Fruit fly (Drosophila melanogaster): ENCODE results near the gene CG31272.

The CG31272 gene

DNA sequence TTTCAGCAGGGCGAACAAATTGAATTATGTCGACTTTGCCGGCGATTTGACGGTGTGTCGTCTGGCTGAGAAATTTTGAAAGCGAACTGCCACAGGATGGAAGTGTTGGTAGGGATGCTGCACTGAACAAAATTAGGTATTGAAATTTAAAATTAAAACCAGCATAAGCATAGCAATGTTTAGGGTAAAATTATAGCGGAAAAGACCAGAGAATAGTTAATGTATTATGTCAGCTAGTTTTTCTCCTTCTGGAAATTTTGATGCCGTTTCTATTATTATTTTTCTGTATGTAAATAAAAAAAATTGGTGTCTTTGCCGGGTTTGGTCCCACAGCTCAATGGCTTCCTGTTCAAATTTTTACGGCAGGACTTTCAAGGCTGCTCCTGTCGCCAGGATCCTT, 32.5 kb downstream of the CG31272 start:
- TF ChIP-seq CG12744 (GFP tag; optimal IDR thresholded peaks at IDR 0.05) (no peak), en (GFP tag; optimal IDR thresholded peaks at IDR 0.05) (no peak), Rfx (GFP tag; IDR thresholded peaks at IDR 0.05) (0 out of 2 replicates have a peak, but pooled peaks have one; percentile 30), CG15514 (GFP tag; optimal IDR thresholded peaks at IDR 0.05) (peak; percentile 9), CG14014 (GFP tag; IDR thresholded peaks at IDR 0.05) (no peak), trem (tag; optimal IDR thresholded peaks at IDR 0.05) (no peak), Ssrp (tag; optimal IDR thresholded peaks at IDR 0.05) (no peak), ranshi (GFP tag; IDR thresholded peaks at IDR 0.05) (no peak), Meics (GFP tag; optimal IDR thresholded peaks at IDR 0.05) (peak; percentile 7), sob (GFP tag; IDR thresholded peaks at IDR 0.05) (0 out of 2 replicates have a peak, but pooled peaks have one; percentile 23), Deaf1 (tag; optimal IDR thresholded peaks at IDR 0.05) (no peak), CG6654 (GFP tag; optimal IDR thresholded peaks at IDR 0.05) (no peak), CG3281 (GFP tag; optimal IDR thresholded peaks at IDR 0.05) (peak; percentile 24), CG8388 (GFP tag; optimal IDR thresholded peaks at IDR 0.05) (no peak), lab (GFP tag; optimal IDR thresholded peaks at IDR 0.05) (peak; percentile 58), CG18599 (GFP tag; optimal IDR thresholded peaks at IDR 0.05) (peak; percentile 68), CG6254 (GFP tag; optimal IDR thresholded peaks at IDR 0.05) (no peak), slou (GFP tag; optimal IDR thresholded peaks at IDR 0.05) (no peak), ab (GFP tag; optimal IDR thresholded peaks at IDR 0.05) (no peak), gce (GFP tag; IDR thresholded peaks at IDR 0.05) (no peak)

DNA sequence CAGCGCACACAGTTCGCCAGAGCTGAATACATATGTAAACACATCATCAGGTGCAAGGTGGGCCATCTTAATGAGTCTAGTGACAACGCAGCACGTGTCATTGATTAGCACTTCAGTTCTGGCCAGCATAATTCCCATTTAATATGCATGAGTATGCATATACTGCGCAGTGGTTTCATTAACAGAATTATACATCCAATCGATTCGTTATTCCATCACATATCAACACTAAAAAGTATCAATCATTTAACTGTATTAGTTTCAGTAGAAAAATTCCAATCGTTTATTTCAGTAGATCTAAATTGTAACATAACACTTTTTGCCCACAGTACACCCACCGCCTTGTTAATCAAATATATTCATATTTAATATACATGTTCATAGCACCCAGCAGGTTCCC, 44.7 kb downstream of the CG31272 start, which contains the start of gene CG4073:
TSS of gene CG4073 (plus strand) at position 301 of the 400 bp plus-strand sequence.
- TF ChIP-seq wor (GFP tag; IDR thresholded peaks at IDR 0.05) (no peak), ranshi (GFP tag; IDR thresholded peaks at IDR 0.05) (no peak), chm (GFP tag; IDR thresholded peaks at IDR 0.05) (no peak), CG2678 (tag; optimal IDR thresholded peaks at IDR 0.05) (no peak), gsb (GFP tag; IDR thresholded peaks at IDR 0.05) (no peak), Hmx (GFP tag; optimal IDR thresholded peaks at IDR 0.05) (no peak), her (GFP tag; optimal IDR thresholded peaks at IDR 0.05) (no peak), ab (GFP tag; optimal IDR thresholded peaks at IDR 0.05) (no peak), Rfx (GFP tag; IDR thresholded peaks at IDR 0.05) (no peak), CG10209 (GFP tag; optimal IDR thresholded peaks at IDR 0.05) (no peak), CG34376 (GFP tag; optimal IDR thresholded peaks at IDR 0.05) (no peak), chn (GFP tag; optimal IDR thresholded peaks at IDR 0.05) (no peak)

DNA sequence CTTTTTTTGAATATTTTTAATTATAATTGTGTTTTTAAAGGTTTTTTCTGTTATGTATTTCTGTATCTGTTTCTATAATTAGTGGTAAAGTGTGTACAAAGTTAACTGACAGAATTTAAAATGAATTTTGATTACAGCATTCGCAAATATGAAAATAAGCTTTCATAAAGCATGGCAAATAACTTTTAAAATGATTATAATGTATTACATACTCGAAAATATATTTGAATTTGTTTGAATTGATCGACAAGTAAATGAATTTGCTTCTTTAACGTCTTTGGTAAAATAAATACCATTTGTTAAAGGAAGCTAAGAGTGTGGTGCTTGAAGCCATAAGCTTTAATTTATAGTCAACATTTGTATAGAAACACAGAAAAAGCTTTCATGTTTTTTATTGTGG, 48.0 kb downstream of the CG31272 start, which contains the start of gene CG14689:
TSS of gene CG14689 (minus strand) at position 101 of the 400 bp plus-strand sequence.
- no peak for TF ChIP-seq sqz (GFP tag; optimal IDR thresholded peaks at IDR 0.05)
- no peak for TF ChIP-seq CG15073 (GFP tag; optimal IDR thresholded peaks at IDR 0.05)
- TF ChIP-seq CG11504 (tag; optimal IDR thresholded peaks at IDR 0.05): peak; percentile 81
- TF ChIP-seq D19A (tag; optimal IDR thresholded peaks at IDR 0.05): no peak

DNA sequence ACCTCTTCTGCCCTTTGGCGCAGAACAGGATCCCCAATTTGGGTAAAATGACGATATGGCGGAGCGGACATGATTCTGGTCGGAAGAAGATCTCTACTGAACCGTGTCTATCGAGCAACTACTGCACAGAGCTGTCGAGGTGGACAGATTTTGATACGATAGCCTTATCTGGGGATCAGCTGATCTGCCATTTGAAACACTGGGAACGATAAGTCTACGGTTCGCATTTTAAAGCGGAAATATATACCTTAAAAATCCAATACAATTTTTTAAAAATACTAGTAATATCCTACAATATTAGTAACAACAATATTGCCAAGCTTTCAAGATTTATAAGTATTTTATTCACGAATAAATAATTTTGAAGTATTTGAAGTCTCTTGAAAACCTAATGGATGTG, 49.9 kb downstream of the CG31272 start, which contains the start of gene CG31373:
TSS of gene CG31373 (minus strand) at position 101 of the 400 bp plus-strand sequence.
- TF ChIP-seq CG8388 (GFP tag; optimal IDR thresholded peaks at IDR 0.05) (peak; percentile 61), crp (GFP tag; optimal IDR thresholded peaks at IDR 0.05) (peak in 1 of 2 experiments; percentile 12), CG6654 (GFP tag; optimal IDR thresholded peaks at IDR 0.05) (no peak), ac (GFP tag; optimal IDR thresholded peaks at IDR 0.05) (no peak), CG18011 (GFP tag; optimal IDR thresholded peaks at IDR 0.05) (no peak)

Data from whole organism, embryonic.